Fruit fly (Drosophila melanogaster): ENCODE measurements around the gene mRpL45.

DNA sequence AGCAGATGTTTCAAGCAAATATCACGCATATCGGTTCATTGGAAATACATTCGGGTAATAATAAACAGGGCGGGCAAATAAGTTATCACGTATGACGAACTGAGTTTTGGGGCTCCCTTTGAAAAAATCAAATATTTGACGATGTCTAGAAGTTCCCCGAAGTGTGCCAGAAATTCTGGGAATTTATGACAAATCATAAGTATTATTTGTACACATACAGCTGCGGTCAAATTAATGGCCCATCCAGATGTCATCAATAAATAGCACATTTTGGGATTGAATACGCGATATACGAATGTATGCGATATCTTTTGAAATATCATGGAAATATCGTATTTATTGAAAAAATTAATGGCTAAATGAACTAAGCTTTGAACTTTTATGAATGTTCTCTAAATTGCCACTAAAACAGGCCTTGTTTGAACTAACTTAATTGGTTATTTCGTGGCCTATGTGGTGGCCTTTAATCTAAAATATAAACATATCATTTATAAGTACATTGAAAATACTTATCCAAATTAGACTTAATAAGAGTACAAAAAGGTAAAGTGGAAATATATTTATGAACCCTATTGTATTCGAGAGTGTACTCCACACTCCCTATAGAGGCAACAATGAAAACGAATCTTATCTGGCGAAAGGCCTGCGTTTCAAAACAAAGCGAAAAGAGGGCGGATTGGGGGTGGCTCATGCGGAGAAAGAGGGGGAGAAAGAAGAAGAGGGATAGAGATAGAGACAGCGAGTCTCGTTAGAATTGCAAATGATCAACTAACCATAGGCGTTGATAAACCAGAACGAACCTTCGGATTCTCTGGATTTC is 7.4 kb downstream of the mRpL45 start:
- TF ChIP-seq CG9797 (GFP tag; optimal IDR thresholded peaks at IDR 0.05) (no peak), CG6683 (GFP tag; optimal IDR thresholded peaks at IDR 0.05) (no peak), Pdp1 (GFP tag; optimal IDR thresholded peaks at IDR 0.05) (no peak), pzg (GFP tag; optimal IDR thresholded peaks at IDR 0.05) (no peak), Hr39 (optimal IDR thresholded peaks at IDR 0.05) (no peak), Lhr (GFP tag; optimal IDR thresholded peaks at IDR 0.05) (no peak), Xrp1 (GFP tag; IDR thresholded peaks at IDR 0.05) (no peak), CG13123 (GFP tag; optimal IDR thresholded peaks at IDR 0.05) (no peak), gro (GFP tag; optimal IDR thresholded peaks at IDR 0.05) (no peak), Scr (GFP tag; IDR thresholded peaks at IDR 0.05; ENCODE audit: partially characterized antibody) (no peak), pan (optimal IDR thresholded peaks at IDR 0.05) (no peak), pan (GFP tag; optimal IDR thresholded peaks at IDR 0.05 in 1 of 2, IDR thresholded peaks at IDR 0.05 in 1 of 2) (no peak), h (optimal IDR thresholded peaks at IDR 0.05) (no peak), H2.0 (GFP tag; IDR thresholded peaks at IDR 0.05) (no peak)
